Worm (Caenorhabditis elegans) whole organism, early embryonic: ENCODE results near the gene Y7A9A.1.

Experiments used
- F13C5.2 ChIP-seq: sonication (generic microtip); optimal IDR thresholded peaks from 2 replicates; lab custom pipeline; 2017; ENCODE audit warnings: mild to moderate bottlenecking, missing genetic modification characterization, inconsistent platforms, missing compliant biosample characterization
- ama-1 ChIP-seq: fragments of 150-350 bp; optimal IDR thresholded peaks from 2 replicates; lab custom pipeline; 2014
- ceh-36 ChIP-seq: sonication (generic microtip); optimal IDR thresholded peaks from 2 replicates; lab custom pipeline; 2016; ENCODE audit warnings: missing genetic modification characterization, inconsistent platforms, missing compliant biosample characterization
- ets-7 ChIP-seq: sonication (generic microtip); optimal IDR thresholded peaks from 2 replicates; lab custom pipeline; 2016; ENCODE audit warnings: missing genotype, missing genetic modification characterization, missing compliant biosample characterization
- hmbx-1 ChIP-seq: sonication (generic microtip); optimal IDR thresholded peaks from 2 replicates; lab custom pipeline; 2016; ENCODE audit warnings: mild to moderate bottlenecking, missing genetic modification characterization, missing compliant biosample characterization
- pes-1 ChIP-seq: fragments of 200-800 bp; sonication (Bioruptor generic); IDR thresholded peaks from 2 replicates; pipeline ENCODE4 v1.3.6; 2022; ENCODE audit warnings: missing genetic modification reagents, missing genetic modification characterization, missing compliant biosample characterization
- sea-1 ChIP-seq: fragments of 200-800 bp; sonication (Bioruptor generic); conservative IDR thresholded peaks from 2 replicates; pipeline ENCODE4 v1.3.6; 2022; ENCODE audit warnings: missing genetic modification characterization, missing compliant biosample characterization

DNA sequence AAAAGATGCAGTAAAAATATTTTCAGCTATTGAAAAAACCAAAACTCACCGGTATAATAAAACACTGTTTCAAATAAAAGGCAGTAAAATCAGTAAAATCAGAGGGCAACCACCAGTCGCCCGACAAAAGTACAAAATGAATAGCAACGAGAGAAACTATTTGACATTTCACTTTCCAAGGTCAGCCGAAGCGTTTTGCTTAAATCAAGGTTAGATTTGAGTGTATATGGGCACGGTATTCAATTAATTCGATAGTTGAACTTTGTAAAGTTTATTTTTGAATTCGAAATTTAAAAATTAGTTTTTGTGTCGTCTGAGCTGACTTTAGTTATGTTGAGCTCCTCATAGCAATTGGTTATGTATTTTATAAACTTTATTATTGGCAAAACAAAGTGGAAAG is 4.1 kb upstream of the Y7A9A.1 start:
- TF ChIP-seq ama-1 (lab: Kevin White, UChicago) = no peak
- TF ChIP-seq F13C5.2 (tag; lab: Kevin White, UChicago) = no peak
- no peak for TF ChIP-seq pes-1 (GFP tag; lab: Robert Waterston, UW)
- TF ChIP-seq ceh-36 = no peak
- no peak for TF ChIP-seq hmbx-1 (tag; lab: Kevin White, UChicago)
- TF ChIP-seq sea-1 = no peak
- TF ChIP-seq ets-7 (tag; lab: Kevin White, UChicago) = no peak
